Worm (Caenorhabditis elegans) whole organism, L3 larva: ENCODE measurements around the gene unc-31.

ENCODE experiments used
- R02D3.7 ChIP-seq: fragments of 150-350 bp; optimal IDR thresholded peaks from 2 replicates; lab custom pipeline; 2014; ENCODE audit warnings: missing biosample characterization, missing genetic modification characterization
- ZK546.5 ChIP-seq: sonication (generic microtip); optimal IDR thresholded peaks from 2 replicates; lab custom pipeline; 2017; ENCODE audit warnings: missing biosample characterization, missing genetic modification characterization
- ama-1 ChIP-seq: fragments of 150-350 bp; optimal IDR thresholded peaks from 2 replicates; lab custom pipeline; 2018
- ceh-28 ChIP-seq: fragments of 150-350 bp; optimal IDR thresholded peaks from 2 replicates; lab custom pipeline; 2014; ENCODE audit warnings: missing biosample characterization, missing genetic modification reagents, missing genetic modification characterization
- ceh-82 ChIP-seq: fragments of 150-350 bp; optimal IDR thresholded peaks from 2 replicates; lab custom pipeline; 2014; ENCODE audit warnings: missing biosample characterization, missing genetic modification characterization
- egl-5 ChIP-seq: fragments of 150-350 bp; optimal IDR thresholded peaks from 2 replicates; lab custom pipeline; 2017; ENCODE audit warnings: missing biosample characterization, missing genetic modification reagents, missing genetic modification characterization, inconsistent platforms
- elt-2 ChIP-seq: sonication (generic microtip); optimal IDR thresholded peaks from 2 replicates; lab custom pipeline; 2016; ENCODE audit warnings: missing genetic modification reagents, mild to moderate bottlenecking, missing genetic modification characterization, missing compliant biosample characterization
- elt-3 ChIP-seq, 3 experiments: fragments of 150-350 bp in 1 of 3; sonication (generic microtip) in 2 of 3; optimal IDR thresholded peaks; 2 replicates in 2 of 3; 4 replicates in 1 of 3; lab custom pipeline; 2014 to 2017; ENCODE audit warnings: missing biosample characterization in 3 of 3, missing genetic modification characterization in 3 of 3
- eor-1 ChIP-seq, 2 experiments: fragments of 150-350 bp; optimal IDR thresholded peaks; 2 replicates each; lab custom pipeline; 2014 to 2018; ENCODE audit warnings: missing biosample characterization in 2 of 2, missing genetic modification characterization in 2 of 2
- fkh-10 ChIP-seq: sonication (generic microtip); optimal IDR thresholded peaks from 2 replicates; lab custom pipeline; 2017; ENCODE audit warnings: missing biosample characterization, missing genetic modification reagents, missing genetic modification characterization
- fkh-2 ChIP-seq: fragments of 150-350 bp; optimal IDR thresholded peaks from 2 replicates; lab custom pipeline; 2014; ENCODE audit warnings: missing biosample characterization, missing genetic modification reagents, missing genetic modification characterization
- hmg-11 ChIP-seq: sonication (generic microtip); optimal IDR thresholded peaks from 2 replicates; lab custom pipeline; 2016; ENCODE audit warnings: missing genetic modification characterization, missing compliant biosample characterization
- jun-1 ChIP-seq: fragments of 150-350 bp; optimal IDR thresholded peaks from 2 replicates; lab custom pipeline; 2014; ENCODE audit warnings: missing biosample characterization, missing genetic modification reagents, missing genetic modification characterization
- lin-15B ChIP-seq: fragments of 150-350 bp; optimal IDR thresholded peaks from 2 replicates; lab custom pipeline; 2014; ENCODE audit warnings: missing biosample characterization, missing genetic modification characterization
- lin-39 ChIP-seq: fragments of 150-350 bp; optimal IDR thresholded peaks from 2 replicates; lab custom pipeline; 2018; ENCODE audit warnings: missing biosample characterization, missing genetic modification reagents, missing genetic modification characterization
- lsy-12 ChIP-seq: sonication (generic microtip); optimal IDR thresholded peaks from 2 replicates; lab custom pipeline; 2016; ENCODE audit warnings: mild to moderate bottlenecking, missing genetic modification characterization, missing compliant biosample characterization
- mml-1 ChIP-seq: fragments of 150-350 bp; sonication (generic microtip); optimal IDR thresholded peaks from 3 replicates; lab custom pipeline; 2014; ENCODE audit warnings: missing biosample characterization, missing genetic modification characterization
- nfya-1 ChIP-seq: sonication (generic microtip); optimal IDR thresholded peaks from 2 replicates; lab custom pipeline; 2017; ENCODE audit warnings: missing genetic modification characterization, mild to moderate bottlenecking, missing compliant biosample characterization, antibody characterized with exemption, moderate library complexity; ENCODE audit not compliant: insufficient read depth
- nhr-11 ChIP-seq: fragments of 150-350 bp; optimal IDR thresholded peaks from 2 replicates; lab custom pipeline; 2014; ENCODE audit warnings: missing biosample characterization, missing genetic modification characterization
- nhr-12 ChIP-seq: fragments of 150-350 bp; optimal IDR thresholded peaks from 2 replicates; lab custom pipeline; 2014; ENCODE audit warnings: missing biosample characterization, missing genetic modification characterization
- nhr-23 ChIP-seq: fragments of 150-350 bp; optimal IDR thresholded peaks from 2 replicates; lab custom pipeline; 2014; ENCODE audit warnings: missing biosample characterization, missing genetic modification reagents, missing genetic modification characterization
- nhr-25 ChIP-seq: sonication (generic microtip); optimal IDR thresholded peaks from 2 replicates; lab custom pipeline; 2017; ENCODE audit warnings: missing biosample characterization, missing genetic modification characterization
- nhr-28 ChIP-seq: fragments of 150-350 bp; optimal IDR thresholded peaks from 2 replicates; lab custom pipeline; 2014; ENCODE audit warnings: missing biosample characterization, missing genetic modification characterization
- nhr-43 ChIP-seq: sonication (generic microtip); optimal IDR thresholded peaks from 2 replicates; lab custom pipeline; 2016; ENCODE audit warnings: mild to moderate bottlenecking, missing genetic modification characterization, missing compliant biosample characterization; ENCODE audit not compliant: poor library complexity, severe bottlenecking
- nhr-67 ChIP-seq: fragments of 150-350 bp; optimal IDR thresholded peaks from 2 replicates; lab custom pipeline; 2014; ENCODE audit warnings: missing biosample characterization, missing genetic modification characterization
- nhr-76 ChIP-seq: fragments of 150-350 bp; sonication (generic microtip); optimal IDR thresholded peaks from 5 replicates; lab custom pipeline; 2014; ENCODE audit warnings: missing biosample characterization, missing genetic modification characterization
- nhr-77 ChIP-seq: fragments of 150-350 bp; optimal IDR thresholded peaks from 2 replicates; lab custom pipeline; 2014; ENCODE audit warnings: missing biosample characterization, missing genetic modification characterization
- pha-4 ChIP-seq: fragments of 150-350 bp; optimal IDR thresholded peaks from 2 replicates; lab custom pipeline; 2014; ENCODE audit warnings: missing biosample characterization, missing genetic modification reagents, missing genetic modification characterization
- pqm-1 ChIP-seq: fragments of 150-350 bp; optimal IDR thresholded peaks from 2 replicates; lab custom pipeline; 2017; ENCODE audit warnings: missing biosample characterization, missing genetic modification characterization, inconsistent platforms
- sea-2 ChIP-seq: fragments of 150-350 bp; sonication (generic microtip); optimal IDR thresholded peaks from 4 replicates; lab custom pipeline; 2014; ENCODE audit warnings: missing biosample characterization, missing genetic modification reagents, missing genetic modification characterization
- skn-1 ChIP-seq: fragments of 150-350 bp; optimal IDR thresholded peaks from 2 replicates; lab custom pipeline; 2014; ENCODE audit warnings: missing biosample characterization, missing genetic modification characterization
- snpc-4 ChIP-seq: fragments of 150-350 bp; optimal IDR thresholded peaks from 2 replicates; lab custom pipeline; 2014; ENCODE audit warnings: missing biosample characterization, missing genetic modification characterization
- tbx-2 ChIP-seq: sonication (generic microtip); optimal IDR thresholded peaks from 2 replicates; lab custom pipeline; 2016; ENCODE audit warnings: mild to moderate bottlenecking, missing genetic modification characterization, missing compliant biosample characterization
- unc-39 ChIP-seq: sonication (generic microtip); optimal IDR thresholded peaks from 4 replicates; lab custom pipeline; 2017; ENCODE audit warnings: missing biosample characterization, missing genetic modification characterization
- unc-62 ChIP-seq: fragments of 150-350 bp; sonication (generic microtip); optimal IDR thresholded peaks from 4 replicates; lab custom pipeline; 2014; ENCODE audit warnings: missing biosample characterization, missing genetic modification reagents, missing genetic modification characterization
- ztf-4 ChIP-seq: fragments of 150-350 bp; optimal IDR thresholded peaks from 2 replicates; lab custom pipeline; 2014; ENCODE audit warnings: missing biosample characterization, missing genetic modification characterization

The unc-31 gene

ce11 chrIV:12773519-12773918 is at the start of gene unc-31:
Gene unc-31, plus strand, starts transcription at chrIV:12773867.
- TF ChIP-seq snpc-4 (no peak), fkh-10 (peak; percentile 63), ceh-82 (tag; lab: Kevin White, UChicago) (no peak)
- TF ChIP-seq, all 47 proteins: peak for 1

- TF ChIP-seq elt-3 (tag; optimal IDR thresholded peaks at IDR 0.05; lab: Kevin White, UChicago) (no peak), nhr-43 (tag; lab: Kevin White, UChicago) (peak; percentile 86), fkh-10 (no peak), nhr-11 (tag; lab: Kevin White, UChicago) (peak; percentile 69), nhr-25 (tag; lab: Kevin White, UChicago) (peak; percentile 71), ceh-28 (tag; lab: Kevin White, UChicago) (peak; percentile 73), snpc-4 (peak; percentile 75), ztf-4 (tag; lab: Kevin White, UChicago) (no peak), lin-15B (peak; percentile 83), ZK546.5 (tag; lab: Kevin White, UChicago) (no peak), nhr-77 (tag; lab: Kevin White, UChicago) (peak; percentile 64), tbx-2 (tag; lab: Kevin White, UChicago) (peak; percentile 55), lsy-12 (tag; lab: Kevin White, UChicago) (peak; percentile 57), nhr-23 (tag; lab: Kevin White, UChicago) (peak; percentile 92), pha-4 (tag; lab: Kevin White, UChicago) (peak; percentile 95), ama-1 (lab: Kevin White, UChicago) (no peak), nhr-67 (tag; lab: Kevin White, UChicago) (no peak), elt-2 (tag; lab: Kevin White, UChicago) (peak; percentile 48), nfya-1 (tag; lab: Kevin White, UChicago) (peak; percentile 84), ceh-82 (tag; lab: Kevin White, UChicago) (peak; percentile 82), R02D3.7 (tag; lab: Kevin White, UChicago) (peak; percentile 99), lin-39 (tag; lab: Kevin White, UChicago) (peak; percentile 69), pqm-1 (peak; percentile 70), hmg-11 (tag; lab: Kevin White, UChicago) (peak; percentile 89), sea-2 (GFP tag; lab: Kevin White, UChicago) (no peak), mml-1 (tag; lab: Kevin White, UChicago) (no peak), egl-5 (tag; lab: Kevin White, UChicago) (peak; percentile 73), skn-1 (tag; lab: Kevin White, UChicago) (peak; percentile 57), jun-1 (tag; lab: Kevin White, UChicago) (peak; percentile 54)
- TF ChIP-seq, all 47 proteins: peak for 21
Observed at ce11 chrIV:12724641-12725040, 49.0 kb upstream of the unc-31 start, which contains the start of the genes T23F6.3 and rbd-1. Gene T23F6.3, minus strand, starts transcription at chrIV:12724760. Gene rbd-1, plus strand, starts transcription at chrIV:12724986.

- TF ChIP-seq nhr-76 (tag; lab: Kevin White, UChicago) (no peak), pqm-1 (no peak), nhr-28 (no peak), unc-62 (GFP tag; lab: Kevin White, UChicago) (no peak), eor-1 (tag; optimal IDR thresholded peaks at IDR 0.05; lab: Kevin White, UChicago) (no peak), fkh-2 (tag; lab: Kevin White, UChicago) (no peak), tbx-2 (tag; lab: Kevin White, UChicago) (no peak), ceh-28 (tag; lab: Kevin White, UChicago) (no peak), elt-2 (tag; lab: Kevin White, UChicago) (no peak), nhr-12 (tag; lab: Kevin White, UChicago) (no peak), unc-39 (tag; lab: Kevin White, UChicago) (no peak), pha-4 (tag; lab: Kevin White, UChicago) (no peak), nhr-43 (tag; lab: Kevin White, UChicago) (no peak), nhr-25 (tag; lab: Kevin White, UChicago) (no peak)
Observed at ce11 chrIV:12725228-12725627, 48.4 kb upstream of the unc-31 start.

- TF ChIP-seq ama-1 (lab: Kevin White, UChicago): no peak
- TF ChIP-seq, all 47 proteins: peak for 0
Observed at ce11 chrIV:12725925-12726324, 47.7 kb upstream of the unc-31 start.
